Worm (Caenorhabditis elegans): Measurements from ENCODE around the gene srh-192.

srh-192 gene

ce11 chrV:4315057-4315456 lies at the start of gene srh-192:
TSS of gene srh-192 (minus strand) at chrV:4315157.
- no peak for TF ChIP-seq ztf-23 (GFP tag; IDR thresholded peaks at IDR 0.05)
- TF ChIP-seq T22C8.4 (GFP tag; IDR thresholded peaks at IDR 0.05): no peak
- TF ChIP-seq ref-1 (GFP tag; conservative IDR thresholded peaks at IDR 0.05): no peak
- no peak for TF ChIP-seq cog-1 (tag; optimal IDR thresholded peaks at IDR 0.05)
- no peak for TF ChIP-seq klf-2 (GFP tag; conservative IDR thresholded peaks at IDR 0.05)
- TF ChIP-seq flt-1 (GFP tag; IDR thresholded peaks at IDR 0.05): no peak
- TF ChIP-seq med-1 (GFP tag; optimal IDR thresholded peaks at IDR 0.05; ENCODE audit: insufficient read depth): no peak
- TF ChIP-seq ztf-29 (GFP tag; IDR thresholded peaks at IDR 0.05): no peak
- TF ChIP-seq tab-1 (GFP tag; IDR thresholded peaks at IDR 0.05): no peak

- no peak for TF ChIP-seq T22C8.4 (GFP tag; IDR thresholded peaks at IDR 0.05)
These were observed 49.6 kb upstream of the srh-192 start, which contains the start of gene grl-13 for ce11 chrV:4364517-4364916. TSS of gene grl-13 (minus strand) at chrV:4364617.

ce11 chrV:4361505-4361904 lies 46.5 kb upstream of the srh-192 start, which contains the start of gene F32D1.3:
TSS of gene F32D1.3 (minus strand) at chrV:4361569.
- no peak for TF ChIP-seq tab-1 (GFP tag; IDR thresholded peaks at IDR 0.05)
- TF ChIP-seq klf-2 (GFP tag; conservative IDR thresholded peaks at IDR 0.05): no peak
- no peak for TF ChIP-seq T22C8.4 (GFP tag; IDR thresholded peaks at IDR 0.05)
- TF ChIP-seq ref-1 (GFP tag; conservative IDR thresholded peaks at IDR 0.05): no peak
- TF ChIP-seq med-1 (GFP tag; optimal IDR thresholded peaks at IDR 0.05; ENCODE audit: insufficient read depth): no peak
- no peak for TF ChIP-seq ztf-29 (GFP tag; IDR thresholded peaks at IDR 0.05)
- TF ChIP-seq ztf-23 (GFP tag; IDR thresholded peaks at IDR 0.05): no peak

DNA sequence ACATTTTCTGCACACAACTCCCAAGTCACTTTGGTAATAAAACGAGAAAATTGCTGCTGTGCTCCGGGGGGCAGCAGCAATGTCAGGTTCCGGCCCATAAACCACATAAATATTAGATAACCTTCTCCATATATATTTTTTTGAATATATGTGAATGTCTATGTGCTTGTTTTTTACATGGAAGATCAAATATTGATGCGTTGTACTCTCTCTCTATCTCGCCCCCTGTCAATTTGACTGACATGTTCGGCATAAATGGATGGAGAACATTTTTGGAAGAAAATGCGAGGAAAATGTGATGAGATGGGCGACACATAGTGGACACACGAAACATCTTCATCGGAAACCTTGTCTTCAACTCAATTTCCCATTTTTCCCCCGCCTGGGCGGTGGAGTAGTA lies 45.1 kb upstream of the srh-192 start:
- TF ChIP-seq T22C8.4 (GFP tag; IDR thresholded peaks at IDR 0.05): no peak
- TF ChIP-seq ref-1 (GFP tag; conservative IDR thresholded peaks at IDR 0.05): no peak
- no peak for TF ChIP-seq ztf-23 (GFP tag; IDR thresholded peaks at IDR 0.05)
- TF ChIP-seq flt-1 (GFP tag; IDR thresholded peaks at IDR 0.05): no peak
- no peak for TF ChIP-seq cog-1 (tag; optimal IDR thresholded peaks at IDR 0.05)
- no peak for TF ChIP-seq klf-2 (GFP tag; conservative IDR thresholded peaks at IDR 0.05)
- no peak for TF ChIP-seq med-1 (GFP tag; optimal IDR thresholded peaks at IDR 0.05; ENCODE audit: insufficient read depth)

DNA sequence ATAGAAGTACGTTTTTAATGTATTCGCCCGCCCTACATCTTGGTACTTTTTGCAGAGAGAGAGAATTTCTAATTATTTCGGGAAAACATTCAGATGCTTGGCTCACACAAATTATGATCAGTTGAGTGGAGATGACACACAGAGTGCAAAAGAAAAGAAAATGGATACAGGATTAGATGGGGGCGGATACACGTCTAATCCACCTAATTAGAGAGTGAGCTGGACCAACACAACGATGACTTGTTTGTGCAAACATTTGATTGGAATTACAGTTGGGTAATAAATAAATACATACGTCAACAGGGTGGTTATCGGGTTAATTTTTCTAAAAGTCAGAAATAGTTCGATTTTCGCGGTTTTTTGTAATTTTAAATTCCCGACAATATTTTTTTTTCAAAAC lies 44.2 kb upstream of the srh-192 start:
- no peak for TF ChIP-seq ref-1 (GFP tag; conservative IDR thresholded peaks at IDR 0.05)
- no peak for TF ChIP-seq med-1 (GFP tag; optimal IDR thresholded peaks at IDR 0.05; ENCODE audit: insufficient read depth)
- no peak for TF ChIP-seq tab-1 (GFP tag; IDR thresholded peaks at IDR 0.05)

DNA sequence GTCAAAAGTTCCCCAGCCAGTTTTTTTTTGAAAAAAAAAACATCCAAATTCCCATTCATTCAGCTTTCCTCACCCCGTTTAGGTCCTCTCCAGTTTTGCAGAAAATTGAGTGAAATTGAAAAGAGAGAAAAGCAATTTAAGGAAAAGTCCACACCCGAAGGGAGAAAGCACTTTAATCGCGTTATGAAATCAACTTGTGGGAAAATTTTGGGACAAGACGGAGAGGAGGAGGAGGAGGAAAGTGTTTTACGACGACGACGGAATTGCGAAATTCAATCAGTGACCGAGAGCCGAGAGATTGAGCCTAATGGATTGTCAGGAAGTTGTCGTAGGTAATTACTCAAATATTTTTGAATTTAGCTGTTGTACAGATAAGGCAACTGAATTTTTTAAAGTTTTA lies 42.4 kb upstream of the srh-192 start:
- TF ChIP-seq cog-1 (tag; optimal IDR thresholded peaks at IDR 0.05) (peak; percentile 11), klf-2 (GFP tag; conservative IDR thresholded peaks at IDR 0.05) (no peak)

ce11 chrV:4356047-4356612 lies 41.2 kb upstream of the srh-192 start:
- TF ChIP-seq ref-1 (GFP tag; conservative IDR thresholded peaks at IDR 0.05) (no peak), ztf-29 (GFP tag; IDR thresholded peaks at IDR 0.05) (no peak), klf-2 (GFP tag; conservative IDR thresholded peaks at IDR 0.05) (no peak)

DNA sequence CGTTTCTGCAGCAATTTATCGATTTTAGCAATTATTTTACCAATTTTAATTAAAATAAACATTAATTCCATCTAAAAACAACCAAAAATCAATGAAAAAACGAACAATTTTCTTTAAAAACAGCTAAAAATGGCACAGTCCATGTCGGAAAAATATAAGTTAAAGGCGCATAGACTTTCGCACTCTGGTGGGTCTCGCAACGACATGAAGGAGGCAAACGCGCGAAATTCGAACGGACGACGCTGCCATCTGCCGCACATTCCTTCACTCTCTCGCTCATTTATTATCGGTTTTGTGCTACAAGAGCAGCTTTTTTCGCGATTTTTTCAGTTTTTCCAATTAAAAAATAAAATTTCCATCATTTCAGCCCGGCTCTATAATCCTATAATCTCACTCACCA lies 31.8 kb upstream of the srh-192 start, which contains the start of gene mcm-7:
mcm-7 (plus strand) TSS at position 368 of the 400 bp plus-strand sequence.
- TF ChIP-seq med-1 (GFP tag; optimal IDR thresholded peaks at IDR 0.05; ENCODE audit: insufficient read depth) (no peak), cog-1 (tag; optimal IDR thresholded peaks at IDR 0.05) (no peak), klf-2 (GFP tag; conservative IDR thresholded peaks at IDR 0.05) (no peak), ztf-23 (GFP tag; IDR thresholded peaks at IDR 0.05) (no peak), ztf-29 (GFP tag; IDR thresholded peaks at IDR 0.05) (no peak), T22C8.4 (GFP tag; IDR thresholded peaks at IDR 0.05) (no peak), flt-1 (GFP tag; IDR thresholded peaks at IDR 0.05) (no peak), ref-1 (GFP tag; conservative IDR thresholded peaks at IDR 0.05) (no peak), tab-1 (GFP tag; IDR thresholded peaks at IDR 0.05) (no peak)

DNA sequence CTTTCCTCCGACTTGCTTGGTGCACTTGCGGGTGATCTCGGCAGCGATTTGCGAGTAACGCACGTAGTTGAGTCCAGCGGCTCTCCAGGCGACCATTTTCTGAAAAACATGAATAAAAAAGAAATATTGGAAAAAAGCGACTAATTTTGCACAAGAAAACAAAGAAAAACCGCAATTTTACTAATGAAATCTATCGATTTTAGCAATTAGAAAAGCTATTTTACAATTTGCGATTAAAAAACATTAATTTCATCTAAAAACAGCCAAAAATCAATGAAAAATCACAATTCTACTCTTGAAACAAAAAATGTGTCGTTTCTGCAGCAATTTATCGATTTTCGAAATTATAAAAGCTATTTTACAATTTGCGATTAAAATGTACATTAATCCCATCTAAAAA lies 31.4 kb upstream of the srh-192 start, which contains the start of gene hpo-18:
hpo-18 (minus strand) TSS at position 101 of the 400 bp plus-strand sequence.
- no peak for TF ChIP-seq T22C8.4 (GFP tag; IDR thresholded peaks at IDR 0.05)

DNA sequence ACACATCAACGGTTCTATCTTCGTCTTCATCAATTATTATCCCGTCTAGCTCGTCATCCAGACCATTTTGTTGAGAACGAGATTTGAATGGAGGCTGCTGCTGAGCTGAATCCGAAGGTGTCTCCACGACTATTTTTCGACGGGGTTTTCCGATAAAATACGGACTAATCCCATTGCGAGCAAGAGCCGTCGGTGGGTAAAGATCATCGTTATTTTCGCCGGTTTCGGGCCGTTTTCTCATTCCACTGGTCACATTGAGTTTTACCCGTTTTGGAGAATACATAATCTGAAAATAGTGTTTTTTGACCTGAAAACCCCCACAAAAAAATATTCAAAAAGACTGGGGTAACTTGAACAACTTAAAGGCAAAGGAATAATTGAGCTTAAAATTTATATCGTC lies 30.8 kb upstream of the srh-192 start, which contains the start of gene figl-1:
figl-1 (minus strand) TSS at position 286 of the 400 bp plus-strand sequence.
- no peak for TF ChIP-seq flt-1 (GFP tag; IDR thresholded peaks at IDR 0.05)
- TF ChIP-seq med-1 (GFP tag; optimal IDR thresholded peaks at IDR 0.05; ENCODE audit: insufficient read depth): no peak
- no peak for TF ChIP-seq ztf-23 (GFP tag; IDR thresholded peaks at IDR 0.05)
- TF ChIP-seq T22C8.4 (GFP tag; IDR thresholded peaks at IDR 0.05): no peak
- TF ChIP-seq cog-1 (tag; optimal IDR thresholded peaks at IDR 0.05): no peak
- no peak for TF ChIP-seq ztf-29 (GFP tag; IDR thresholded peaks at IDR 0.05)
- TF ChIP-seq tab-1 (GFP tag; IDR thresholded peaks at IDR 0.05): no peak
- TF ChIP-seq klf-2 (GFP tag; conservative IDR thresholded peaks at IDR 0.05): no peak
- TF ChIP-seq ref-1 (GFP tag; conservative IDR thresholded peaks at IDR 0.05): no peak

- TF ChIP-seq med-1 (GFP tag; optimal IDR thresholded peaks at IDR 0.05; ENCODE audit: insufficient read depth) (no peak), ztf-23 (GFP tag; IDR thresholded peaks at IDR 0.05) (no peak), flt-1 (GFP tag; IDR thresholded peaks at IDR 0.05) (no peak), tab-1 (GFP tag; IDR thresholded peaks at IDR 0.05) (no peak), cog-1 (tag; optimal IDR thresholded peaks at IDR 0.05) (no peak), klf-2 (GFP tag; conservative IDR thresholded peaks at IDR 0.05) (no peak), ztf-29 (GFP tag; IDR thresholded peaks at IDR 0.05) (no peak), ref-1 (GFP tag; conservative IDR thresholded peaks at IDR 0.05) (no peak), T22C8.4 (GFP tag; IDR thresholded peaks at IDR 0.05) (no peak)
These were observed 26.8 kb upstream of the srh-192 start for ce11 chrV:4341736-4342135.

Data from whole organism, midembryonic.